Worm (Caenorhabditis elegans) whole organism, L4 larva: ENCODE measurements around the gene lgc-28.
"Not testable (repeated sequence)": the region's sequence is repeated elsewhere in the genome, so short reads cannot be mapped to it uniquely, and the experiment has no call there.

Source experiments
- ZK337.2 ChIP-seq: fragments of 200-800 bp; sonication (Bioruptor generic); IDR thresholded peaks from 2 replicates; pipeline ENCODE4 v1.3.6; 2022; ENCODE audit warnings: missing genetic modification reagents, missing genetic modification characterization, missing compliant biosample characterization
- aly-2 ChIP-seq: sonication (generic microtip); optimal IDR thresholded peaks from 2 replicates; lab custom pipeline; 2018; ENCODE audit warnings: missing biosample characterization, missing genetic modification characterization
- ceh-32 ChIP-seq: sonication (generic microtip); optimal IDR thresholded peaks from 2 replicates; lab custom pipeline; 2016; ENCODE audit warnings: mild to moderate bottlenecking, missing genetic modification characterization, missing compliant biosample characterization; ENCODE audit not compliant: poor library complexity
- mep-1 ChIP-seq: fragments of 150-350 bp; sonication (generic microtip); optimal IDR thresholded peaks from 3 replicates; lab custom pipeline; 2014; ENCODE audit warnings: missing biosample characterization, missing genetic modification characterization
- nhr-25 ChIP-seq: sonication (generic microtip); optimal IDR thresholded peaks from 2 replicates; lab custom pipeline; 2017; ENCODE audit warnings: missing genetic modification characterization, mild to moderate bottlenecking, missing compliant biosample characterization, antibody characterized with exemption, moderate library complexity, borderline replicate concordance; ENCODE audit not compliant: insufficient read depth
- nhr-6 ChIP-seq: fragments of 150-350 bp; optimal IDR thresholded peaks from 2 replicates; lab custom pipeline; 2014; ENCODE audit warnings: missing biosample characterization, missing genetic modification characterization

lgc-28 gene

DNA sequence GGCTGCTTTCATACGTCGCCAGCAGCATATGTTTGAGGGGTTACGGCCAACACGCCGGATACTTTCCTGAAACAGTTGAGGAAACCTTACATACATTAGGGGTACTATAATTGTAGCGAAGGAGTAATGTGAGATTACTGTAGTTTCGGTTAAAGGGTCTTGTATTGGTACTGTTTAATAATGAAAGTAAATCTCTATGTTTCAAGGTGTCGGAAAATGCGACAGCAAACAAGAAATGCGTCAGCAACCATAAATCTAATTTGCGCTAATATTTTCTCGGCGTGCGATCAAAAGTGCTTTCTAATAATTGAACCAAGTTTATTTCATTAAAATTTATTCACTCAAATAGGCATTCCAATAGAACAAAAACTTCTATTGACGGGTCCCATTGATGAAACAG, 47.4 kb downstream of the lgc-28 start, which contains the start of gene sri-57:
TSS of gene sri-57 (minus strand) at position 101 of the 400 bp plus-strand sequence.
- not testable (repeated sequence) for TF ChIP-seq ZK337.2; nhr-6 (tag; lab: Kevin White, UChicago); aly-2

DNA sequence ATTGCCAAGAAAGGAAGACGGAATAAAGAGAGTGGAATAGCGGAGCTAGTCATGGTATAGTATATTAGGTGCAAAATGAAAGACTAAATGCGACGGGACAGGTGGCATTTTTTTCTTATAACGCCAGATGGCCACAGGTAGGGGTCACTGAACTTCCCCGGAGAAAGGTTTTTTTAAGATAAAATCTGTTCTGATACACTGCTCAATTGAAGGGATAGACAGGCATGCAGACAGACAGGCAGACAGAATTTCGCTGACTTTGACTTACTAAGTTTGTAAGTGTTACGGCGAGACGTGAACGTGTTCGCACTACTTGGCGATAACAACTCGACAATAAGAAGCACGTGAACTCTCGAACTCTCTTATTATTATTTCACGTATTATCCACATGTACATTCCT, 48.6 kb downstream of the lgc-28 start, which contains the start of the genes F22E5.20 and F22E5.1:
TSS of gene F22E5.20 (minus strand) at position 101 of the 400 bp plus-strand sequence.
TSS of gene F22E5.1 (plus strand) at position 242 of the 400 bp plus-strand sequence.
- not testable (repeated sequence) for TF ChIP-seq nhr-25, mep-1, ceh-32 (tag; lab: Kevin White, UChicago)
